Worm (Caenorhabditis elegans) whole organism, mixed stage, embryonic: ENCODE results near the gene T14G12.6.

Experiments used
- bed-3 ChIP-seq: fragments of 200-800 bp; sonication (Bioruptor generic); optimal IDR thresholded peaks from 3 replicates; lab custom pipeline; 2018; ENCODE audit warnings: mild to moderate bottlenecking, missing genetic modification characterization, moderate library complexity, missing compliant biosample characterization
- ces-1 ChIP-seq: fragments of 150-350 bp; optimal IDR thresholded peaks from 2 replicates; lab custom pipeline; 2014; ENCODE audit warnings: missing biosample characterization, missing genetic modification reagents, missing genetic modification characterization
- elt-3 ChIP-seq: fragments of 150-350 bp; optimal IDR thresholded peaks from 2 replicates; lab custom pipeline; 2014; ENCODE audit warnings: missing biosample characterization, missing genetic modification characterization
- flh-1 ChIP-seq: fragments of 200-800 bp; sonication (Bioruptor generic); optimal IDR thresholded peaks from 2 replicates; lab custom pipeline; 2018; ENCODE audit warnings: mild to moderate bottlenecking, missing genetic modification characterization, moderate library complexity, missing compliant biosample characterization
- nhr-12 ChIP-seq: fragments of 150-350 bp; optimal IDR thresholded peaks from 2 replicates; lab custom pipeline; 2014; ENCODE audit warnings: missing biosample characterization, missing genetic modification characterization
- nhr-237 ChIP-seq: fragments of 150-350 bp; optimal IDR thresholded peaks from 2 replicates; lab custom pipeline; 2014; ENCODE audit warnings: missing biosample characterization, missing genetic modification characterization
- nhr-76 ChIP-seq: sonication (generic microtip); optimal IDR thresholded peaks from 2 replicates; lab custom pipeline; 2017; ENCODE audit warnings: missing biosample characterization, missing genetic modification characterization
- sem-2 ChIP-seq: fragments of 200-800 bp; sonication (Bioruptor generic); optimal IDR thresholded peaks from 2 replicates; lab custom pipeline; 2018; ENCODE audit warnings: mild to moderate bottlenecking, missing genetic modification characterization, missing compliant biosample characterization
- snpc-4 ChIP-seq: fragments of 150-350 bp; optimal IDR thresholded peaks from 2 replicates; lab custom pipeline; 2014; ENCODE audit warnings: missing biosample characterization, missing genetic modification characterization
- sptf-1 ChIP-seq: sonication (generic microtip); optimal IDR thresholded peaks from 2 replicates; lab custom pipeline; 2017; ENCODE audit warnings: mild to moderate bottlenecking, missing genetic modification characterization, moderate library complexity, missing compliant biosample characterization
- unc-39 ChIP-seq: fragments of 150-350 bp; optimal IDR thresholded peaks from 2 replicates; lab custom pipeline; 2014; ENCODE audit warnings: missing biosample characterization, missing genetic modification characterization
- unc-62 ChIP-seq: fragments of 150-350 bp; optimal IDR thresholded peaks from 2 replicates; lab custom pipeline; 2014; ENCODE audit warnings: missing biosample characterization, missing genetic modification reagents, missing genetic modification characterization
- ztf-11 ChIP-seq: fragments of 150-350 bp; optimal IDR thresholded peaks from 2 replicates; lab custom pipeline; 2014; ENCODE audit warnings: missing biosample characterization, missing genetic modification characterization

DNA sequence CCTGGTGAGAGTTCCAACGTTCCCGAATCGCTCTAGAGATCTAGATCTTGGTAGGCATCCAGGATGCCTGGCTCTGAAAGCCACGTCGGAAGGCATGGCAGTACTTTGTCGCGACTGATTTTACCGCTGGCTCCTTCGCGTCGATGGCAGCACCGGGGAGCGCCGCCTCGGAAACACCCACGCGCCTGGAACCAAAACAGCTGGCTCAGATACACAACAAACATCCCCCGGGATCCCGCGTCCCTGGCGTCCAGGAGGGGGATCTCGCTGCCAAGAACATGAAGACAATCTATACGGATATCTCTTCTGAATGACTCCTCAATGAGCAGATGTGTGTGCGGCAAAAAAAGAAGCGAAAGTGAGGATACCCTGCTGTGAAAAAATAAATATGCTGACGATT, 25.9 kb downstream of the T14G12.6 start:
- TF ChIP-seq unc-62 (GFP tag; lab: Kevin White, UChicago) (no peak), snpc-4 (tag; lab: Kevin White, UChicago) (no peak), nhr-237 (tag; lab: Kevin White, UChicago) (no peak), ztf-11 (tag; lab: Kevin White, UChicago) (no peak), unc-39 (tag; lab: Kevin White, UChicago) (no peak), bed-3 (no peak), flh-1 (GFP tag; lab: Kevin White, UChicago) (no peak), sptf-1 (tag; lab: Kevin White, UChicago) (no peak), nhr-12 (tag; lab: Kevin White, UChicago) (no peak), ces-1 (GFP tag; lab: Kevin White, UChicago) (no peak), elt-3 (tag; lab: Kevin White, UChicago) (no peak), nhr-76 (tag; lab: Kevin White, UChicago) (no peak), sem-2 (GFP tag; lab: Kevin White, UChicago) (no peak)
